Worm (Caenorhabditis elegans) whole organism, L3 larva: ENCODE measurements around the gene rps-14.

Experiments
- R02D3.7 ChIP-seq: fragments of 150-350 bp; optimal IDR thresholded peaks from 2 replicates; lab custom pipeline; 2014; ENCODE audit warnings: missing biosample characterization, missing genetic modification characterization
- ZK546.5 ChIP-seq: sonication (generic microtip); optimal IDR thresholded peaks from 2 replicates; lab custom pipeline; 2017; ENCODE audit warnings: missing biosample characterization, missing genetic modification characterization
- aly-2 ChIP-seq: fragments of 150-350 bp; optimal IDR thresholded peaks from 2 replicates; lab custom pipeline; 2014; ENCODE audit warnings: missing biosample characterization, missing genetic modification characterization
- ama-1 ChIP-seq: fragments of 150-350 bp; optimal IDR thresholded peaks from 2 replicates; lab custom pipeline; 2018
- ceh-16 ChIP-seq: sonication (generic microtip); optimal IDR thresholded peaks from 2 replicates; lab custom pipeline; 2017; ENCODE audit warnings: missing biosample characterization, missing genetic modification characterization
- ceh-28 ChIP-seq: fragments of 150-350 bp; optimal IDR thresholded peaks from 2 replicates; lab custom pipeline; 2014; ENCODE audit warnings: missing biosample characterization, missing genetic modification reagents, missing genetic modification characterization
- ceh-82 ChIP-seq: fragments of 150-350 bp; optimal IDR thresholded peaks from 2 replicates; lab custom pipeline; 2014; ENCODE audit warnings: missing biosample characterization, missing genetic modification characterization
- egl-27 ChIP-seq: sonication (generic microtip); optimal IDR thresholded peaks from 4 replicates; lab custom pipeline; 2017; ENCODE audit warnings: missing biosample characterization, missing genetic modification reagents, missing genetic modification characterization
- egl-5 ChIP-seq: fragments of 150-350 bp; optimal IDR thresholded peaks from 2 replicates; lab custom pipeline; 2017; ENCODE audit warnings: missing biosample characterization, missing genetic modification reagents, missing genetic modification characterization, inconsistent platforms
- elt-1 ChIP-seq: fragments of 150-350 bp; optimal IDR thresholded peaks from 2 replicates; lab custom pipeline; 2014; ENCODE audit warnings: missing biosample characterization, missing genetic modification characterization
- elt-2 ChIP-seq: sonication (generic microtip); optimal IDR thresholded peaks from 2 replicates; lab custom pipeline; 2016; ENCODE audit warnings: missing genetic modification reagents, mild to moderate bottlenecking, missing genetic modification characterization, missing compliant biosample characterization
- elt-3 ChIP-seq, 3 experiments: fragments of 150-350 bp in 1 of 3; sonication (generic microtip) in 2 of 3; optimal IDR thresholded peaks; 2 replicates in 2 of 3; 4 replicates in 1 of 3; lab custom pipeline; 2014 to 2017; ENCODE audit warnings: missing biosample characterization in 3 of 3, missing genetic modification characterization in 3 of 3
- eor-1 ChIP-seq, 2 experiments: fragments of 150-350 bp; optimal IDR thresholded peaks; 2 replicates each; lab custom pipeline; 2014 to 2018; ENCODE audit warnings: missing biosample characterization in 2 of 2, missing genetic modification characterization in 2 of 2
- fkh-10 ChIP-seq: sonication (generic microtip); optimal IDR thresholded peaks from 2 replicates; lab custom pipeline; 2017; ENCODE audit warnings: missing biosample characterization, missing genetic modification reagents, missing genetic modification characterization
- fkh-2 ChIP-seq: fragments of 150-350 bp; optimal IDR thresholded peaks from 2 replicates; lab custom pipeline; 2014; ENCODE audit warnings: missing biosample characterization, missing genetic modification reagents, missing genetic modification characterization
- hmg-11 ChIP-seq: sonication (generic microtip); optimal IDR thresholded peaks from 2 replicates; lab custom pipeline; 2016; ENCODE audit warnings: missing genetic modification characterization, missing compliant biosample characterization
- jun-1 ChIP-seq: fragments of 150-350 bp; optimal IDR thresholded peaks from 2 replicates; lab custom pipeline; 2014; ENCODE audit warnings: missing biosample characterization, missing genetic modification reagents, missing genetic modification characterization
- lin-15B ChIP-seq: fragments of 150-350 bp; optimal IDR thresholded peaks from 2 replicates; lab custom pipeline; 2014; ENCODE audit warnings: missing biosample characterization, missing genetic modification characterization
- lin-39 ChIP-seq: fragments of 150-350 bp; optimal IDR thresholded peaks from 2 replicates; lab custom pipeline; 2018; ENCODE audit warnings: missing biosample characterization, missing genetic modification reagents, missing genetic modification characterization
- lsy-12 ChIP-seq: sonication (generic microtip); optimal IDR thresholded peaks from 2 replicates; lab custom pipeline; 2016; ENCODE audit warnings: mild to moderate bottlenecking, missing genetic modification characterization, missing compliant biosample characterization
- mdl-1 ChIP-seq: fragments of 150-350 bp; optimal IDR thresholded peaks from 2 replicates; lab custom pipeline; 2014; ENCODE audit warnings: missing biosample characterization, missing genetic modification characterization
- mml-1 ChIP-seq: fragments of 150-350 bp; sonication (generic microtip); optimal IDR thresholded peaks from 3 replicates; lab custom pipeline; 2014; ENCODE audit warnings: missing biosample characterization, missing genetic modification characterization
- nfya-1 ChIP-seq: sonication (generic microtip); optimal IDR thresholded peaks from 2 replicates; lab custom pipeline; 2017; ENCODE audit warnings: missing genetic modification characterization, mild to moderate bottlenecking, missing compliant biosample characterization, antibody characterized with exemption, moderate library complexity; ENCODE audit not compliant: insufficient read depth
- nhr-11 ChIP-seq: fragments of 150-350 bp; optimal IDR thresholded peaks from 2 replicates; lab custom pipeline; 2014; ENCODE audit warnings: missing biosample characterization, missing genetic modification characterization
- nhr-23 ChIP-seq: fragments of 150-350 bp; optimal IDR thresholded peaks from 2 replicates; lab custom pipeline; 2014; ENCODE audit warnings: missing biosample characterization, missing genetic modification reagents, missing genetic modification characterization
- nhr-237 ChIP-seq: fragments of 150-350 bp; optimal IDR thresholded peaks from 2 replicates; lab custom pipeline; 2014; ENCODE audit warnings: missing biosample characterization, missing genetic modification characterization
- nhr-25 ChIP-seq: sonication (generic microtip); optimal IDR thresholded peaks from 2 replicates; lab custom pipeline; 2017; ENCODE audit warnings: missing biosample characterization, missing genetic modification characterization
- nhr-43 ChIP-seq: sonication (generic microtip); optimal IDR thresholded peaks from 2 replicates; lab custom pipeline; 2016; ENCODE audit warnings: mild to moderate bottlenecking, missing genetic modification characterization, missing compliant biosample characterization; ENCODE audit not compliant: poor library complexity, severe bottlenecking
- nhr-67 ChIP-seq: fragments of 150-350 bp; optimal IDR thresholded peaks from 2 replicates; lab custom pipeline; 2014; ENCODE audit warnings: missing biosample characterization, missing genetic modification characterization
- nhr-76 ChIP-seq: fragments of 150-350 bp; sonication (generic microtip); optimal IDR thresholded peaks from 5 replicates; lab custom pipeline; 2014; ENCODE audit warnings: missing biosample characterization, missing genetic modification characterization
- nhr-77 ChIP-seq: fragments of 150-350 bp; optimal IDR thresholded peaks from 2 replicates; lab custom pipeline; 2014; ENCODE audit warnings: missing biosample characterization, missing genetic modification characterization
- pha-4 ChIP-seq: fragments of 150-350 bp; optimal IDR thresholded peaks from 2 replicates; lab custom pipeline; 2014; ENCODE audit warnings: missing biosample characterization, missing genetic modification reagents, missing genetic modification characterization
- pqm-1 ChIP-seq: fragments of 150-350 bp; optimal IDR thresholded peaks from 2 replicates; lab custom pipeline; 2017; ENCODE audit warnings: missing biosample characterization, missing genetic modification characterization, inconsistent platforms
- sea-2 ChIP-seq: fragments of 150-350 bp; sonication (generic microtip); optimal IDR thresholded peaks from 4 replicates; lab custom pipeline; 2014; ENCODE audit warnings: missing biosample characterization, missing genetic modification reagents, missing genetic modification characterization
- skn-1 ChIP-seq: fragments of 150-350 bp; optimal IDR thresholded peaks from 2 replicates; lab custom pipeline; 2014; ENCODE audit warnings: missing biosample characterization, missing genetic modification characterization
- snpc-4 ChIP-seq: fragments of 150-350 bp; optimal IDR thresholded peaks from 2 replicates; lab custom pipeline; 2014; ENCODE audit warnings: missing biosample characterization, missing genetic modification characterization
- tbx-2 ChIP-seq: sonication (generic microtip); optimal IDR thresholded peaks from 2 replicates; lab custom pipeline; 2016; ENCODE audit warnings: mild to moderate bottlenecking, missing genetic modification characterization, missing compliant biosample characterization
- unc-39 ChIP-seq: sonication (generic microtip); optimal IDR thresholded peaks from 4 replicates; lab custom pipeline; 2017; ENCODE audit warnings: missing biosample characterization, missing genetic modification characterization
- unc-62 ChIP-seq: fragments of 150-350 bp; sonication (generic microtip); optimal IDR thresholded peaks from 4 replicates; lab custom pipeline; 2014; ENCODE audit warnings: missing biosample characterization, missing genetic modification reagents, missing genetic modification characterization
- ztf-11 ChIP-seq: fragments of 150-350 bp; optimal IDR thresholded peaks from 2 replicates; lab custom pipeline; 2014; ENCODE audit warnings: missing biosample characterization, missing genetic modification characterization
- ztf-4 ChIP-seq: fragments of 150-350 bp; optimal IDR thresholded peaks from 2 replicates; lab custom pipeline; 2014; ENCODE audit warnings: missing biosample characterization, missing genetic modification characterization

rps-14 gene

DNA sequence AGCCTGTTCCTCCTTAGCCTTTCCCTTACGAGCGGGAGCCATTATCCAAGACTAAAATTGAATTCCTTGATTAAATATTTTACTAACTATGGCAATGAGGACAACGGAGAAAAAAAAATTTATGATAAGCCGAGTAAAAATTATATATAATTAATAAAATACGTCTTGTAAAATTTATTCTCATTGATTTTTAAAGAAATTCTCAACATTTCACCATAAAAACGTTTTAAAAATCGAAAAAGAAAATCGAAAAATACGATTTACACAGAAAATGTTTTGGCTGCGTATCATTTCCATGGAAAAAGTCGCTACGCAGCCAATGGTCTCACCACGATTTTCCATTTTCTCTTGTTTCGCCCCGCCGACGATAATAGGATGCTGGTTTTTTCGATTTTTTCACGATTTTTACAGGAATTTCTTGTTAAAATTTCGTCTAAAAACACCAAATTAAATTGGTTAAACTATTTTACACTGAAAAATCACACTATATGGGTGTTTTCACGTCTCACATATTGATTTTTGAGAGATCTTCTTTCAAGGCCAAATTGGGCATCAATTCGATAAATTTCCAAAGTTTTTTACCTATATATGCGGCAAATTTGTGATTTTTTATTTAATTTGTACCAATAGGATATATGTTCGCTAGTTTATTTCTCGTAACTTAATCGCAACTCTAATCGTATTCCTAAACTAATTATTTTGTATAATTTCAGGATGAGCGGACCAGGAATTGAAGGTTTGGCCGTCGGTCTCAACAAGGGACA is at the start of gene rps-14, which contains the start of gene rpl-36:
Gene rps-14, minus strand, starts transcription at position 51 of the 764 bp plus-strand sequence.
Gene rpl-36, plus strand, starts transcription at position 714 of the 764 bp plus-strand sequence.
- no peak for TF ChIP-seq ceh-82 (tag; lab: Kevin White, UChicago)
- no peak for TF ChIP-seq ceh-16 (tag; lab: Kevin White, UChicago)
- TF ChIP-seq egl-5: peak; percentile 78
- TF ChIP-seq ztf-4 (tag; lab: Kevin White, UChicago): peak; percentile 62
- peak; percentile 65 for TF ChIP-seq snpc-4
- peak; percentile 33 for TF ChIP-seq elt-1
- TF ChIP-seq nhr-67 (tag; lab: Kevin White, UChicago): no peak
- TF ChIP-seq ceh-28: peak; percentile 40
- peak; percentile 91 for TF ChIP-seq lsy-12 (tag; lab: Kevin White, UChicago)
- TF ChIP-seq nfya-1 (tag; lab: Kevin White, UChicago): peak; percentile 96
- peak; percentile 93 for TF ChIP-seq lin-39 (tag; lab: Kevin White, UChicago)
- no peak for TF ChIP-seq unc-62 (GFP tag; lab: Kevin White, UChicago)
- TF ChIP-seq elt-2 (tag; lab: Kevin White, UChicago): peak; percentile 61
- TF ChIP-seq fkh-10 (GFP tag; lab: Kevin White, UChicago): peak; percentile 61
- peak; percentile 96 for TF ChIP-seq lin-15B (tag; lab: Kevin White, UChicago)
- peak; percentile 84 for TF ChIP-seq R02D3.7 (tag; lab: Kevin White, UChicago)
- peak; percentile 94 for TF ChIP-seq nhr-23 (tag; lab: Kevin White, UChicago)
- peak; percentile 81 for TF ChIP-seq egl-27 (tag; lab: Kevin White, UChicago)
- TF ChIP-seq skn-1: peak; percentile 90
- TF ChIP-seq nhr-76 (tag; lab: Kevin White, UChicago): peak; percentile 8
- peak; percentile 74 for TF ChIP-seq ZK546.5 (tag; lab: Kevin White, UChicago)
- no peak for TF ChIP-seq aly-2
- peak; percentile 95 for TF ChIP-seq nhr-25 (tag; lab: Kevin White, UChicago)
- peak; percentile 68 for TF ChIP-seq nhr-43 (tag; lab: Kevin White, UChicago)
- TF ChIP-seq nhr-11 (tag; lab: Kevin White, UChicago): peak; percentile 61
- no peak for TF ChIP-seq unc-39
- TF ChIP-seq pqm-1 (tag; lab: Kevin White, UChicago): peak; percentile 78
- peak; percentile 30 for TF ChIP-seq tbx-2
- no peak for TF ChIP-seq mml-1 (tag; lab: Kevin White, UChicago)
- TF ChIP-seq nhr-77: no peak
- peak; percentile 67 for TF ChIP-seq hmg-11
- TF ChIP-seq nhr-237: no peak
- peak; percentile 85 for TF ChIP-seq ama-1
- TF ChIP-seq pha-4 (tag; lab: Kevin White, UChicago): peak; percentile 96
- peak; percentile 72 for TF ChIP-seq jun-1 (tag; lab: Kevin White, UChicago)

DNA sequence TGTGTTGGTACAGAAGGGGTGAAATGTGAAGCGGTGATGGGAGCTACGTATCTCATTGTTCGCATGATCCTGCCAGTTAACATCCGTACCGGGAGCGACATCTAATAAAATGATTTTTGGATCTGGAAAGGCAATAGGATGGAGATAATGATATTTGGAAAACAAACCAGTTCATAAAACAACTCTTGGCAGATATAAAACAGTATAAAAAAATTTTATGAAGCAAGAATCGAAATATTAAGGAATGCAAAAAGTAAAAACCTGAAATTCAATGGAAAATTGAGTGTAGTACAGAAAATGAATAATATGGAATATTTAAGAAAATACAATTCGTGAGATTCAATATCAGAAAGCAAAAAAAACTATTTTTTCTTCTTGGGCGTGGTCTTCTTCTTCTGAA is 47.2 kb upstream of the rps-14 start, which contains the start of gene hsp-75:
Gene hsp-75, minus strand, starts transcription at position 101 of the 400 bp plus-strand sequence.
- TF ChIP-seq nfya-1 (tag; lab: Kevin White, UChicago) (no peak), sea-2 (GFP tag; lab: Kevin White, UChicago) (no peak), unc-39 (no peak), fkh-10 (GFP tag; lab: Kevin White, UChicago) (no peak), elt-3 (tag; optimal IDR thresholded peaks at IDR 0.05; lab: Kevin White, UChicago) (no peak)

DNA sequence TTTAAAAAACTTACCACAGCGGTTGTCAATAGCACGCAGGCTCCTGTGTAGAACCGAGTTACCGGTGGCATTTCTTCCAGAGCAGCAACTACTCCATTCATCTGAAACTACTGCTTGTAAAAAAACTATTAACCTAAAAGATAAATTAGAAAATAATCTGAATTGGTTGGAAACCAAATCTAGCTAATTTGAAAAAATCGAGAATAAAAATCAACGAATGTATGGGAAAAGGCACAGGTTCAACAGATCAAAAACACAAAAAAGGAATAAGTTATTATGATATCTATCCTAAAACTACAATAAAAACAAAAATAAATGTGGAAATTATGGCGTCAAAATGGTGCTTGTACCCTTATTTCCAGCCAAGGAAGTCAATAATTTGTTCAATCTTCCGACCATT is 43.6 kb upstream of the rps-14 start, which contains the start of gene der-2:
Gene der-2, minus strand, starts transcription at position 101 of the 400 bp plus-strand sequence.
- no peak for TF ChIP-seq ama-1
- TF ChIP-seq nhr-67 (tag; lab: Kevin White, UChicago): no peak
- no peak for TF ChIP-seq aly-2
- TF ChIP-seq nhr-11 (tag; lab: Kevin White, UChicago): no peak
- no peak for TF ChIP-seq elt-2 (tag; lab: Kevin White, UChicago)
- TF ChIP-seq ceh-16 (tag; lab: Kevin White, UChicago): no peak
- TF ChIP-seq mdl-1: no peak
- no peak for TF ChIP-seq mml-1 (tag; lab: Kevin White, UChicago)
- no peak for TF ChIP-seq fkh-2 (tag; lab: Kevin White, UChicago)
- TF ChIP-seq eor-1 (tag; optimal IDR thresholded peaks at IDR 0.05; lab: Kevin White, UChicago): no peak
- TF ChIP-seq jun-1 (tag; lab: Kevin White, UChicago): no peak
- TF ChIP-seq ztf-11 (tag; lab: Kevin White, UChicago): no peak
